Fruit fly (Drosophila melanogaster) whole organism, pupa: ENCODE results near the gene mAChR-C.

Experiments
- CG10348 ChIP-seq: fragments of 200-800 bp; sonication (Bioruptor generic); IDR thresholded peaks from 2 replicates; pipeline ENCODE4 v1.3.6; 2022; ENCODE audit warnings: missing biosample characterization, missing genetic modification characterization
- CG12605 ChIP-seq: fragments of 200-800 bp; sonication (Bioruptor generic); IDR thresholded peaks from 2 replicates; pipeline ENCODE4 v1.3.6; 2022; ENCODE audit warnings: missing biosample characterization, missing genetic modification characterization
- CG13204 ChIP-seq: fragments of 200-800 bp; sonication (Bioruptor generic); optimal IDR thresholded peaks from 2 replicates; lab custom pipeline; 2018; ENCODE audit warnings: missing biosample characterization, mild to moderate bottlenecking, missing genetic modification characterization, moderate library complexity
- CG14655 ChIP-seq: fragments of 200-800 bp; sonication (Bioruptor generic); optimal IDR thresholded peaks from 3 replicates; lab custom pipeline; 2017; ENCODE audit warnings: mild to moderate bottlenecking, missing biosample characterization, missing genetic modification reagents, missing genetic modification characterization
- CG15710 ChIP-seq: fragments of 200-800 bp; sonication (Bioruptor generic); optimal IDR thresholded peaks from 2 replicates; lab custom pipeline; 2018; ENCODE audit warnings: missing biosample characterization, mild to moderate bottlenecking, missing genetic modification characterization, moderate library complexity
- CG17806 ChIP-seq: fragments of 200-800 bp; sonication (Bioruptor generic); optimal IDR thresholded peaks from 2 replicates; lab custom pipeline; 2018; ENCODE audit warnings: missing biosample characterization, mild to moderate bottlenecking, missing genetic modification characterization, moderate library complexity
- CG32121 ChIP-seq: fragments of 200-800 bp; sonication (Bioruptor generic); IDR thresholded peaks from 2 replicates; pipeline ENCODE4 v1.3.6; 2022; ENCODE audit warnings: missing biosample characterization, missing genetic modification characterization
- CG34367 ChIP-seq: fragments of 200-800 bp; sonication (Bioruptor generic); optimal IDR thresholded peaks from 2 replicates; lab custom pipeline; 2018; ENCODE audit warnings: missing biosample characterization, mild to moderate bottlenecking, missing genetic modification characterization
- CG4496 ChIP-seq: fragments of 200-800 bp; sonication (Bioruptor generic); IDR thresholded peaks from 3 replicates; pipeline ENCODE4 v1.3.6; 2022; ENCODE audit warnings: missing biosample characterization, missing genetic modification characterization
- CG8159 ChIP-seq: fragments of 200-800 bp; sonication (Bioruptor generic); optimal IDR thresholded peaks from 3 replicates; lab custom pipeline; 2018; ENCODE audit warnings: missing biosample characterization, mild to moderate bottlenecking, missing genetic modification characterization, moderate library complexity
- CG8301 ChIP-seq: fragments of 200-800 bp; sonication (Bioruptor generic); optimal IDR thresholded peaks from 2 replicates; lab custom pipeline; 2018; ENCODE audit warnings: missing biosample characterization, mild to moderate bottlenecking, missing genetic modification characterization
- CG9948 ChIP-seq: fragments of 200-800 bp; sonication (Bioruptor generic); optimal IDR thresholded peaks from 2 replicates; lab custom pipeline; 2018; ENCODE audit warnings: missing biosample characterization, mild to moderate bottlenecking, missing genetic modification characterization, moderate library complexity
- D1 ChIP-seq: fragments of 200-800 bp; sonication (Bioruptor generic); optimal IDR thresholded peaks from 2 replicates; lab custom pipeline; 2018; ENCODE audit warnings: missing biosample characterization, mild to moderate bottlenecking, missing genetic modification characterization, moderate library complexity
- EcR ChIP-seq: fragments of 200-800 bp; sonication (Bioruptor generic); optimal IDR thresholded peaks from 3 replicates; lab custom pipeline; 2019; ENCODE audit warnings: missing biosample characterization, missing genetic modification characterization, mild to moderate bottlenecking, moderate library complexity, missing genetic modification reagents
- Ets98B ChIP-seq: fragments of 200-800 bp; sonication (Bioruptor generic); IDR thresholded peaks from 2 replicates; pipeline ENCODE4 v1.3.6; 2022; ENCODE audit warnings: missing biosample characterization, missing genetic modification characterization
- Pif1A ChIP-seq: fragments of 200-800 bp; sonication (Bioruptor generic); optimal IDR thresholded peaks from 3 replicates; lab custom pipeline; 2016; ENCODE audit warnings: missing biosample characterization, missing genetic modification characterization
- Pif1B ChIP-seq: fragments of 200-800 bp; sonication (Bioruptor generic); optimal IDR thresholded peaks from 3 replicates; lab custom pipeline; 2016; ENCODE audit warnings: missing biosample characterization, missing genetic modification characterization
- Snoo ChIP-seq: fragments of 200-800 bp; sonication (Bioruptor generic); optimal IDR thresholded peaks from 3 replicates; lab custom pipeline; 2017; ENCODE audit warnings: missing biosample characterization, mild to moderate bottlenecking, missing genetic modification characterization, inconsistent platforms
- fd96Ca ChIP-seq: fragments of 200-800 bp; sonication (Bioruptor generic); IDR thresholded peaks from 3 replicates; pipeline ENCODE4 v1.3.6; 2022; ENCODE audit warnings: missing biosample characterization, missing genetic modification characterization
- gl ChIP-seq: fragments of 200-800 bp; sonication (Bioruptor generic); optimal IDR thresholded peaks from 2 replicates; lab custom pipeline; 2018; ENCODE audit warnings: missing biosample characterization, mild to moderate bottlenecking, missing genetic modification characterization
- rn ChIP-seq: fragments of 200-800 bp; sonication (Bioruptor generic); IDR thresholded peaks from 2 replicates; pipeline ENCODE4 v1.3.6; 2022; ENCODE audit warnings: missing biosample characterization, missing genetic modification characterization

The mAChR-C gene

dm6 chrX:6856332-6856995, 24.0 kb upstream of the mAChR-C start:
- TF ChIP-seq Snoo (tag; lab: Kevin White, UChicago) (peak; percentile 51), CG15710 (tag; lab: Kevin White, UChicago) (peak; percentile 23), CG13204 (GFP tag; lab: Kevin White, UChicago) (no peak), CG4496 (GFP tag; lab: Robert Waterston, UW) (peak; percentile 75; the same call in 2 of the 3 replicates), CG8159 (tag; lab: Kevin White, UChicago) (peak; percentile 62), gl (tag; lab: Kevin White, UChicago) (no peak), fd96Ca (GFP tag; lab: Robert Waterston, UW) (no peak), Pif1B (GFP tag; lab: Kevin White, UChicago) (peak; percentile 42), Ets98B (GFP tag; lab: Robert Waterston, UW) (peak; percentile 78), CG17806 (tag; lab: Kevin White, UChicago) (peak; percentile 23), CG14655 (GFP tag; lab: Kevin White, UChicago) (peak; percentile 56), CG9948 (tag; lab: Kevin White, UChicago) (peak; percentile 45), CG12605 (GFP tag; lab: Robert Waterston, UW) (no peak), CG10348 (no peak), EcR (GFP tag; lab: Kevin White, UChicago) (peak; percentile 64), rn (GFP tag; lab: Robert Waterston, UW) (peak; percentile 42; the same call in 1 of the 2 replicates), CG32121 (GFP tag; lab: Robert Waterston, UW) (peak; percentile 65; the same call in 1 of the 2 replicates), D1 (tag; lab: Kevin White, UChicago) (peak; percentile 19), CG34367 (tag; lab: Kevin White, UChicago) (peak; percentile 15), Pif1A (GFP tag; lab: Kevin White, UChicago) (no peak), CG8301 (tag; lab: Kevin White, UChicago) (peak; percentile 48)

- TF ChIP-seq EcR (GFP tag; lab: Kevin White, UChicago) (peak; percentile 54), Pif1B (GFP tag; lab: Kevin White, UChicago) (peak; percentile 90), CG15710 (tag; lab: Kevin White, UChicago) (peak; percentile 87), Ets98B (GFP tag; lab: Robert Waterston, UW) (peak; percentile 44; the same call in 1 of the 2 replicates), gl (tag; lab: Kevin White, UChicago) (peak; percentile 49), CG14655 (GFP tag; lab: Kevin White, UChicago) (peak; percentile 86), CG4496 (GFP tag; lab: Robert Waterston, UW) (no peak; the same call in 1 of the 3 replicates), rn (GFP tag; lab: Robert Waterston, UW) (0 out of 2 replicates have a peak, but pooled peaks have one; percentile 17), CG8159 (tag; lab: Kevin White, UChicago) (peak; percentile 83), fd96Ca (GFP tag; lab: Robert Waterston, UW) (no peak), Pif1A (GFP tag; lab: Kevin White, UChicago) (peak; percentile 91), CG12605 (GFP tag; lab: Robert Waterston, UW) (no peak), CG10348 (no peak), CG17806 (tag; lab: Kevin White, UChicago) (peak; percentile 73), CG32121 (GFP tag; lab: Robert Waterston, UW) (peak; percentile 79), CG13204 (GFP tag; lab: Kevin White, UChicago) (peak; percentile 30), CG34367 (tag; lab: Kevin White, UChicago) (peak; percentile 68), CG9948 (tag; lab: Kevin White, UChicago) (peak; percentile 87), D1 (tag; lab: Kevin White, UChicago) (peak; percentile 69), Snoo (tag; lab: Kevin White, UChicago) (peak; percentile 88), CG8301 (tag; lab: Kevin White, UChicago) (peak; percentile 78)
Measured at dm6 chrX:6855366-6856200, 23.1 kb upstream of the mAChR-C start.

dm6 chrX:6854563-6854962, 22.1 kb upstream of the mAChR-C start:
- peak; percentile 84 for TF ChIP-seq Pif1A (GFP tag; lab: Kevin White, UChicago)
- TF ChIP-seq Ets98B (GFP tag; lab: Robert Waterston, UW): peak; percentile 88
- peak; percentile 72 for TF ChIP-seq CG17806 (tag; lab: Kevin White, UChicago)
- TF ChIP-seq D1 (tag; lab: Kevin White, UChicago): peak; percentile 13
- TF ChIP-seq Pif1B (GFP tag; lab: Kevin White, UChicago): peak; percentile 85
- TF ChIP-seq CG8301 (tag; lab: Kevin White, UChicago): peak; percentile 78
- TF ChIP-seq CG14655 (GFP tag; lab: Kevin White, UChicago): peak; percentile 85
- TF ChIP-seq CG32121 (GFP tag; lab: Robert Waterston, UW): peak; percentile 88
- TF ChIP-seq CG9948 (tag; lab: Kevin White, UChicago): peak; percentile 79
- no peak; the same call in 1 of the 2 replicates for TF ChIP-seq CG10348
- peak; percentile 61 for TF ChIP-seq CG15710 (tag; lab: Kevin White, UChicago)
- TF ChIP-seq gl (tag; lab: Kevin White, UChicago): no peak
- TF ChIP-seq CG34367 (tag; lab: Kevin White, UChicago): peak; percentile 62
- TF ChIP-seq fd96Ca (GFP tag; lab: Robert Waterston, UW): peak; percentile 93
- peak; percentile 91 for TF ChIP-seq CG4496 (GFP tag; lab: Robert Waterston, UW)
- TF ChIP-seq EcR (GFP tag; lab: Kevin White, UChicago): no peak
- TF ChIP-seq CG13204 (GFP tag; lab: Kevin White, UChicago): no peak
- TF ChIP-seq CG8159 (tag; lab: Kevin White, UChicago): peak; percentile 81
- TF ChIP-seq Snoo (tag; lab: Kevin White, UChicago): peak; percentile 60
- TF ChIP-seq rn (GFP tag; lab: Robert Waterston, UW): peak; percentile 50
- TF ChIP-seq CG12605 (GFP tag; lab: Robert Waterston, UW): peak; percentile 72; the same call in 1 of the 2 replicates
